Fruit fly (Drosophila melanogaster): Measurements from ENCODE around the gene PMP34.
A peak's percentile ranks its signal among the peaks of the same experiment; 100 is the strongest.

The PMP34 gene

DNA sequence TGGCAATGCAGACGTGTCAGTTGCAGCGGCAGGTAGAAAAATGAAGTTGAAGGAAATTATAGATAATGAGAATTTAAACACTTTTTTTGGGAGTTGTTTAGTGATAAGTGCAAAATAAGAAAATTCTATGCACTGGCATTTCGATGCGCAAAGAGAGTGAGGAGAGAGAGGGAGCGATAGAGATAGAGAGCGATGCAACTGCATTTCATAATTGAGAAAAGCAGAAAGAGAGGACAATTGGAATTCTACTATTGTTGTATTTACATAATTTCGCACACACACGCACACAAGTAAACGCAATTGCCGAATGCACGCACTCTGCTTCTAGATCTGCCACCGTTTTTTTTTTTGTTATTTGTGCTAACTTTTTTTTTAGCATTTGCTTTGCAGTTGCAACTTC, 44.9 kb downstream of the PMP34 start:
- no peak for TF ChIP-seq CG9948 (tag; optimal IDR thresholded peaks at IDR 0.05)
- no peak for TF ChIP-seq EcR (GFP tag; optimal IDR thresholded peaks at IDR 0.05)
- no peak for TF ChIP-seq CG8159 (tag; optimal IDR thresholded peaks at IDR 0.05)
- no peak for TF ChIP-seq CG34367 (tag; optimal IDR thresholded peaks at IDR 0.05)
- no peak for TF ChIP-seq rn (GFP tag; IDR thresholded peaks at IDR 0.05)
- no peak for TF ChIP-seq D1 (tag; optimal IDR thresholded peaks at IDR 0.05)
- TF ChIP-seq CG8301 (tag; optimal IDR thresholded peaks at IDR 0.05) = no peak
- no peak for TF ChIP-seq fd96Ca (GFP tag; IDR thresholded peaks at IDR 0.05)
- TF ChIP-seq CG10348 (GFP tag; IDR thresholded peaks at IDR 0.05) = no peak
- TF ChIP-seq CG4496 (GFP tag; IDR thresholded peaks at IDR 0.05) = no peak
- no peak for TF ChIP-seq Snoo (tag; optimal IDR thresholded peaks at IDR 0.05)
- TF ChIP-seq CG13204 (GFP tag; optimal IDR thresholded peaks at IDR 0.05) = no peak
- TF ChIP-seq CG17806 (tag; optimal IDR thresholded peaks at IDR 0.05) = no peak
- no peak for TF ChIP-seq Ets98B (GFP tag; IDR thresholded peaks at IDR 0.05)
- TF ChIP-seq CG32121 (GFP tag; IDR thresholded peaks at IDR 0.05) = no peak
- no peak for TF ChIP-seq gl (tag; optimal IDR thresholded peaks at IDR 0.05)

DNA sequence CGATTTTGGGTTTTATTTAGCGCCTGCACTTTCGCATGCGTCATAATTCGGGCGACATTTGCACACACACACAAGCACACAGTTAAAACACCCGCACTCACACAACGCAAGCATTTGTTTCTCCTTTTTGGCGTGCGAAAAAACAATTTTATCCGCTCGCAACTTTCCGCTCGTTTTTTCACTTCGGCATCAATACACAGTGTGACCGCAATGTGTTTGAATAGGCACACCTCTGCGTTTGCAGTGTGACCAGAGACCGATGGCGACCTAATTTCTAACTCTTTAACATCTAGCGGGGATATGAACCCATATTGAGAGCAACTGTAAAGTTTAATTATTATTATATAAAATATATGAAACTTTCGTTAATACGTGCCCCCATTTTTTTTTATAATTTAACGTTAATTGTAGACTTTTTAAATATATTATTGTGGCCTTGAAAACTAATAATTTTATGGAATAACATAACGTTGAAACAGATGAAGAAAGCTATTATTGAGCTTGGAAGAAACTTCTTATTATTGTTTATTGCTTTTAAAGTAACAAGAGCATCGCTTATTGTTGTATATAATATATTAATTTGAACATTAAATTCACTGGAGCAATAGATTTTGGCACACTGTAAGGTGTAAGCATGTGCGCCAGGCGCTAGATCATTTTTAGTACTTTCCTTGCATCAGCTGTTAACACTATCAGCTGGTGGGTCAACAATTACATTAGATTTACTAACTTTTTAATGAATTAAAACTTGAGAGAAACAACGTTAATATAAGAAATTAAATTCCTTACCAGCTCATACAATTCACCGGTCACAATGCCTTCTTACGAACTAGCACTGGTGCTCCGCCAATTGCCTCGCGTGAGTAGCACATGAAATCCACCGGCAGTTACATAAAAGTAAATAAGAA, 45.6 kb downstream of the PMP34 start, which contains the start of the genes Cip4 and mRpS6:
Gene Cip4, minus strand, starts transcription at position 216 of the 908 bp plus-strand sequence.
Gene mRpS6, plus strand, starts transcription at position 664 of the 908 bp plus-strand sequence.
- TF ChIP-seq CG8159 (tag; optimal IDR thresholded peaks at IDR 0.05) (no peak), CG9948 (tag; optimal IDR thresholded peaks at IDR 0.05) (peak; percentile 74), Ets98B (GFP tag; IDR thresholded peaks at IDR 0.05) (peak; percentile 55), rn (GFP tag; IDR thresholded peaks at IDR 0.05) (no peak), CG32121 (GFP tag; IDR thresholded peaks at IDR 0.05) (peak; percentile 45; the same call in 1 of the 2 replicates), D1 (tag; optimal IDR thresholded peaks at IDR 0.05) (no peak), gl (tag; optimal IDR thresholded peaks at IDR 0.05) (peak; percentile 41), fd96Ca (GFP tag; IDR thresholded peaks at IDR 0.05) (peak; percentile 26; the same call in 1 of the 3 replicates), CG10348 (GFP tag; IDR thresholded peaks at IDR 0.05) (no peak), CG13204 (GFP tag; optimal IDR thresholded peaks at IDR 0.05) (no peak), Pif1A (GFP tag; optimal IDR thresholded peaks at IDR 0.05) (no peak), CG14655 (GFP tag; optimal IDR thresholded peaks at IDR 0.05) (no peak), CG4496 (GFP tag; IDR thresholded peaks at IDR 0.05) (peak; percentile 63), CG34367 (tag; optimal IDR thresholded peaks at IDR 0.05) (peak; percentile 63), Snoo (tag; optimal IDR thresholded peaks at IDR 0.05) (peak; percentile 62), CG17806 (tag; optimal IDR thresholded peaks at IDR 0.05) (peak; percentile 65), CG15710 (tag; optimal IDR thresholded peaks at IDR 0.05) (peak; percentile 81), CG8301 (tag; optimal IDR thresholded peaks at IDR 0.05) (no peak), Pif1B (GFP tag; optimal IDR thresholded peaks at IDR 0.05) (no peak), CG12605 (GFP tag; IDR thresholded peaks at IDR 0.05) (peak; percentile 54), EcR (GFP tag; optimal IDR thresholded peaks at IDR 0.05) (peak; percentile 13)

- no peak for TF ChIP-seq CG34367 (tag; optimal IDR thresholded peaks at IDR 0.05)
- TF ChIP-seq CG8301 (tag; optimal IDR thresholded peaks at IDR 0.05) = no peak
- no peak for TF ChIP-seq Pif1A (GFP tag; optimal IDR thresholded peaks at IDR 0.05)
- TF ChIP-seq fd96Ca (GFP tag; IDR thresholded peaks at IDR 0.05) = no peak
- TF ChIP-seq CG10348 (GFP tag; IDR thresholded peaks at IDR 0.05) = no peak
- no peak for TF ChIP-seq CG4496 (GFP tag; IDR thresholded peaks at IDR 0.05)
- no peak for TF ChIP-seq gl (tag; optimal IDR thresholded peaks at IDR 0.05)
- no peak for TF ChIP-seq CG8159 (tag; optimal IDR thresholded peaks at IDR 0.05)
- no peak for TF ChIP-seq Snoo (tag; optimal IDR thresholded peaks at IDR 0.05)
- no peak for TF ChIP-seq CG15710 (tag; optimal IDR thresholded peaks at IDR 0.05)
These were observed 46.6 kb downstream of the PMP34 start, which contains the start of gene CG33514 for dm6 chr3L:4365197-4365596. Gene CG33514, plus strand, starts transcription at chr3L:4365434.

- no peak for TF ChIP-seq CG32121 (GFP tag; IDR thresholded peaks at IDR 0.05)
- 0 out of 2 replicates have a peak, but pooled peaks have one; percentile 18 for TF ChIP-seq Ets98B (GFP tag; IDR thresholded peaks at IDR 0.05)
These were observed 48.8 kb downstream of the PMP34 start, which contains the start of gene CG11342 for dm6 chr3L:4367339-4367738. Gene CG11342, minus strand, starts transcription at chr3L:4367458.

All from whole organism, pupa.